Fruit fly (Drosophila melanogaster) whole organism, embryonic: ENCODE measurements around the gene PGAP2.

Source experiments
- Bgb ChIP-seq: fragments of 200-800 bp; sonication (Bioruptor generic); IDR thresholded peaks from 2 replicates; pipeline ENCODE4 v1.3.6; 2022; ENCODE audit warnings: missing biosample characterization, missing genetic modification characterization; ENCODE audit not compliant: partially characterized antibody
- CG10462 ChIP-seq: fragments of 200-800 bp; sonication (Bioruptor generic); optimal IDR thresholded peaks from 2 replicates; lab custom pipeline; 2016; ENCODE audit warnings: missing biosample characterization, missing genetic modification characterization
- CG10565 ChIP-seq: fragments of 200-800 bp; sonication (Bioruptor generic); optimal IDR thresholded peaks from 3 replicates; lab custom pipeline; 2016; ENCODE audit warnings: missing biosample characterization, mild to moderate bottlenecking, missing genetic modification characterization
- CG10654 ChIP-seq: fragments of 200-800 bp; sonication (Bioruptor generic); optimal IDR thresholded peaks from 2 replicates; lab custom pipeline; 2016; ENCODE audit warnings: missing biosample characterization, missing genetic modification characterization
- CG12104 ChIP-seq: fragments of 200-800 bp; sonication (Bioruptor generic); optimal IDR thresholded peaks from 3 replicates; lab custom pipeline; 2016; ENCODE audit warnings: missing biosample characterization, missing genetic modification characterization
- CG12219 ChIP-seq: fragments of 200-800 bp; sonication (Bioruptor generic); optimal IDR thresholded peaks from 3 replicates; lab custom pipeline; 2018; ENCODE audit warnings: missing biosample characterization, mild to moderate bottlenecking, missing genetic modification characterization
- CG12744 ChIP-seq: fragments of 200-800 bp; sonication (Bioruptor generic); optimal IDR thresholded peaks from 2 replicates; lab custom pipeline; 2016; ENCODE audit warnings: missing biosample characterization, missing genetic modification characterization
- CG1529 ChIP-seq: fragments of 200-800 bp; sonication (Bioruptor generic); optimal IDR thresholded peaks from 3 replicates; lab custom pipeline; 2018; ENCODE audit warnings: missing biosample characterization, missing genetic modification characterization
- CG2199 ChIP-seq: fragments of 200-800 bp; sonication (Bioruptor generic); IDR thresholded peaks from 3 replicates; pipeline ENCODE4 v1.3.6; 2022; ENCODE audit warnings: missing biosample characterization, missing genetic modification characterization
- CG30020 ChIP-seq: fragments of 200-800 bp; optimal IDR thresholded peaks from 2 replicates; lab custom pipeline; 2019; ENCODE audit warnings: missing biosample characterization, mild to moderate bottlenecking, missing genetic modification characterization, moderate library complexity
- CG33213 ChIP-seq: fragments of 200-800 bp; sonication (Bioruptor generic); optimal IDR thresholded peaks from 3 replicates; lab custom pipeline; 2016; ENCODE audit warnings: missing biosample characterization, missing genetic modification characterization
- CG3847 ChIP-seq: fragments of 200-800 bp; sonication (Bioruptor generic); IDR thresholded peaks from 2 replicates; pipeline ENCODE4 v1.3.6; 2022; ENCODE audit warnings: missing biosample characterization, missing genetic modification characterization
- CG4707 ChIP-seq: fragments of 200-800 bp; sonication (Bioruptor generic); optimal IDR thresholded peaks from 2 replicates; lab custom pipeline; 2018; ENCODE audit warnings: missing biosample characterization, mild to moderate bottlenecking, missing genetic modification characterization, moderate library complexity
- CG5180 ChIP-seq: fragments of 200-800 bp; sonication (Bioruptor generic); optimal IDR thresholded peaks from 3 replicates; lab custom pipeline; 2017; ENCODE audit warnings: missing biosample characterization, missing genetic modification characterization, mild to moderate bottlenecking, moderate library complexity, missing genetic modification reagents
- CG5953 ChIP-seq: fragments of 200-800 bp; sonication (Bioruptor generic); IDR thresholded peaks from 2 replicates; pipeline ENCODE4 v1.3.6; 2022; ENCODE audit warnings: missing biosample characterization, missing genetic modification characterization
- CG6175 ChIP-seq: fragments of 200-800 bp; sonication (Bioruptor generic); IDR thresholded peaks from 3 replicates; pipeline ENCODE4 v1.3.6; 2022; ENCODE audit warnings: missing biosample characterization, missing genetic modification characterization
- CG8359 ChIP-seq: fragments of 200-800 bp; sonication (Bioruptor generic); optimal IDR thresholded peaks from 2 replicates; lab custom pipeline; 2017; ENCODE audit warnings: missing biosample characterization, mild to moderate bottlenecking, missing genetic modification characterization, borderline replicate concordance
- D19B ChIP-seq: fragments of 200-800 bp; sonication (Bioruptor generic); optimal IDR thresholded peaks from 2 replicates; lab custom pipeline; 2017; ENCODE audit warnings: missing biosample characterization, mild to moderate bottlenecking, missing genetic modification characterization
- Deaf1 ChIP-seq: fragments of 200-800 bp; optimal IDR thresholded peaks from 3 replicates; lab custom pipeline; 2019; ENCODE audit warnings: missing biosample characterization, mild to moderate bottlenecking, missing genetic modification characterization, moderate library complexity
- Dek ChIP-seq: fragments of 200-800 bp; sonication (Bioruptor generic); optimal IDR thresholded peaks from 3 replicates; lab custom pipeline; 2019; ENCODE audit warnings: missing biosample characterization, mild to moderate bottlenecking, missing genetic modification characterization, moderate library complexity
- Dfd ChIP-seq, 2 experiments: fragments of >200 bp; optimal IDR thresholded peaks; 2 replicates each; lab custom pipeline; 2017; ENCODE audit warnings: missing biosample characterization in 2 of 2, missing genetic modification characterization in 2 of 2
- E2f1 ChIP-seq: fragments of 200-800 bp; sonication (Bioruptor generic); IDR thresholded peaks from 2 replicates; pipeline ENCODE4 v1.3.6; 2022; ENCODE audit warnings: missing biosample characterization, missing genetic modification characterization
- Elba2 ChIP-seq: fragments of 200-800 bp; sonication (Bioruptor generic); optimal IDR thresholded peaks from 3 replicates; lab custom pipeline; 2016; ENCODE audit warnings: missing biosample characterization, missing genetic modification characterization
- Fer3 ChIP-seq: fragments of 200-800 bp; sonication (Bioruptor generic); optimal IDR thresholded peaks from 2 replicates; lab custom pipeline; 2018; ENCODE audit warnings: missing biosample characterization, mild to moderate bottlenecking, missing genetic modification characterization, moderate library complexity
- Lim3 ChIP-seq: fragments of 200-800 bp; sonication (Bioruptor generic); IDR thresholded peaks from 2 replicates; pipeline ENCODE4 v1.3.6; 2022; ENCODE audit warnings: missing biosample characterization, missing genetic modification characterization
- Scr ChIP-seq: fragments of 200-800 bp; sonication (Bioruptor generic); IDR thresholded peaks from 2 replicates; pipeline ENCODE4 v1.3.6; 2022; ENCODE audit warnings: missing biosample characterization, missing genetic modification characterization; ENCODE audit not compliant: partially characterized antibody
- Sin3A ChIP-seq: fragments of >200 bp; optimal IDR thresholded peaks from 2 replicates; lab custom pipeline; 2018
- Sry-β ChIP-seq: fragments of 200-800 bp; sonication (Bioruptor generic); optimal IDR thresholded peaks from 2 replicates; lab custom pipeline; 2018; ENCODE audit warnings: missing biosample characterization, mild to moderate bottlenecking, missing genetic modification characterization, moderate library complexity
- YL-1 ChIP-seq: fragments of 200-800 bp; sonication (Bioruptor generic); optimal IDR thresholded peaks from 3 replicates; lab custom pipeline; 2017; ENCODE audit warnings: missing biosample characterization, mild to moderate bottlenecking, missing genetic modification characterization
- al ChIP-seq: fragments of 200-800 bp; sonication (Bioruptor generic); IDR thresholded peaks from 2 replicates; pipeline ENCODE4 v1.3.6; 2022; ENCODE audit warnings: missing biosample characterization, missing genetic modification characterization
- bab2 ChIP-seq: fragments of 200-800 bp; sonication (Bioruptor generic); optimal IDR thresholded peaks from 2 replicates; lab custom pipeline; 2016; ENCODE audit warnings: missing biosample characterization, missing genetic modification characterization
- dan ChIP-seq: fragments of 200-800 bp; sonication (Bioruptor generic); IDR thresholded peaks from 2 replicates; pipeline ENCODE4 v1.3.6; 2022; ENCODE audit warnings: missing biosample characterization, missing genetic modification characterization
- dati ChIP-seq: fragments of 200-800 bp; sonication (Bioruptor generic); IDR thresholded peaks from 2 replicates; pipeline ENCODE4 v1.3.6; 2022; ENCODE audit warnings: missing biosample characterization, missing genetic modification characterization
- disco-r ChIP-seq: fragments of 200-800 bp; sonication (Bioruptor generic); optimal IDR thresholded peaks from 2 replicates; lab custom pipeline; 2016; ENCODE audit warnings: missing biosample characterization, missing genetic modification characterization
- exex ChIP-seq: fragments of 200-800 bp; sonication (Bioruptor generic); optimal IDR thresholded peaks from 4 replicates; lab custom pipeline; 2018; ENCODE audit warnings: missing biosample characterization, mild to moderate bottlenecking, missing genetic modification characterization, moderate library complexity
- gcm ChIP-seq: fragments of 200-800 bp; sonication (Bioruptor generic); optimal IDR thresholded peaks from 2 replicates; lab custom pipeline; 2019; ENCODE audit warnings: missing biosample characterization, mild to moderate bottlenecking, missing genetic modification characterization, moderate library complexity
- insv ChIP-seq, 2 experiments: fragments of 200-800 bp; sonication (Bioruptor generic); optimal IDR thresholded peaks; 3 replicates each; lab custom pipeline; 2016 to 2018; ENCODE audit warnings: missing biosample characterization in 2 of 2, missing genetic modification characterization in 2 of 2
- lov ChIP-seq, 2 experiments: fragments of 200-800 bp in 1 of 2; fragments of >200 bp in 1 of 2; sonication (Bioruptor generic) in 1 of 2; IDR thresholded peaks in 1 of 2; optimal IDR thresholded peaks in 1 of 2; 2 replicates in 1 of 2; 3 replicates in 1 of 2; pipeline versions ENCODE4 v1.3.6 to Lab custom; 2017 to 2022; ENCODE audit warnings: missing biosample characterization in 1 of 2, missing genetic modification characterization in 1 of 2
- maf-S ChIP-seq: fragments of 200-800 bp; sonication (Bioruptor generic); optimal IDR thresholded peaks from 2 replicates; lab custom pipeline; 2016; ENCODE audit warnings: missing biosample characterization, missing genetic modification characterization
- nerfin-2 ChIP-seq: fragments of 200-800 bp; sonication (Bioruptor generic); IDR thresholded peaks from 2 replicates; pipeline ENCODE4 v1.3.6; 2022; ENCODE audit warnings: missing biosample characterization, missing genetic modification characterization; ENCODE audit not compliant: partially characterized antibody
- odd ChIP-seq: fragments of 200-800 bp; sonication (Bioruptor generic); optimal IDR thresholded peaks from 2 replicates; lab custom pipeline; 2017; ENCODE audit warnings: missing biosample characterization, mild to moderate bottlenecking, missing genetic modification characterization
- onecut ChIP-seq: fragments of 200-800 bp; sonication (Bioruptor generic); IDR thresholded peaks from 2 replicates; pipeline ENCODE4 v1.3.6; 2022; ENCODE audit warnings: missing biosample characterization, missing genetic modification characterization
- phol ChIP-seq: fragments of 200-800 bp; sonication (Bioruptor generic); optimal IDR thresholded peaks from 3 replicates; lab custom pipeline; 2018; ENCODE audit warnings: missing biosample characterization, mild to moderate bottlenecking, missing genetic modification characterization, moderate library complexity
- psq ChIP-seq: fragments of 200-800 bp; sonication (Bioruptor generic); optimal IDR thresholded peaks from 2 replicates; lab custom pipeline; 2017; ENCODE audit warnings: missing biosample characterization, missing genetic modification characterization
- repo ChIP-seq: fragments of 200-800 bp; sonication (Bioruptor generic); optimal IDR thresholded peaks from 2 replicates; lab custom pipeline; 2016; ENCODE audit warnings: missing biosample characterization, missing genetic modification characterization
- sqz ChIP-seq: fragments of 200-800 bp; sonication (Bioruptor generic); optimal IDR thresholded peaks from 3 replicates; lab custom pipeline; 2018; ENCODE audit warnings: missing biosample characterization, mild to moderate bottlenecking, missing genetic modification characterization
- trem ChIP-seq: fragments of 200-800 bp; optimal IDR thresholded peaks from 3 replicates; lab custom pipeline; 2019; ENCODE audit warnings: missing biosample characterization, mild to moderate bottlenecking, missing genetic modification characterization, moderate library complexity
- unc-4 ChIP-seq: fragments of 200-800 bp; sonication (Bioruptor generic); IDR thresholded peaks from 2 replicates; pipeline ENCODE4 v1.3.6; 2022; ENCODE audit warnings: missing biosample characterization, missing genetic modification characterization; ENCODE audit not compliant: partially characterized antibody

The PGAP2 gene

dm6 chr2L:866950-867744 is 47.8 kb upstream of the PGAP2 start (continued):
- TF ChIP-seq odd (GFP tag; lab: Kevin White, UChicago) (peak; percentile 78), D19B (GFP tag; lab: Kevin White, UChicago) (peak; percentile 81), sqz (GFP tag; lab: Kevin White, UChicago) (peak; percentile 80), unc-4 (GFP tag; lab: Robert Waterston, UW) (no peak), Deaf1 (tag; lab: Kevin White, UChicago) (peak; percentile 57), CG5180 (GFP tag; lab: Kevin White, UChicago) (peak; percentile 82), disco-r (peak; percentile 84), phol (tag; lab: Kevin White, UChicago) (peak; percentile 89), lov (optimal IDR thresholded peaks at IDR 0.05; lab: Kevin White, UChicago) (no peak), lov (GFP tag; IDR thresholded peaks at IDR 0.05; lab: Robert Waterston, UW) (peak; percentile 95), CG4707 (GFP tag; lab: Kevin White, UChicago) (peak; percentile 81), onecut (peak; percentile 94), CG5953 (GFP tag; lab: Robert Waterston, UW) (peak; percentile 87), CG2199 (peak; percentile 91; the same call in 2 of the 3 replicates), Dek (tag; lab: Kevin White, UChicago) (peak; percentile 93), insv (GFP tag; optimal IDR thresholded peaks at IDR 0.05; lab: Kevin White, UChicago) (peak in 1 of 2 experiments; percentile 18), trem (tag; lab: Kevin White, UChicago) (peak; percentile 62), CG1529 (GFP tag; lab: Kevin White, UChicago) (peak; percentile 85), CG10462 (GFP tag; lab: Kevin White, UChicago) (peak; percentile 84), CG10565 (peak; percentile 51), CG12744 (GFP tag; lab: Kevin White, UChicago) (peak; percentile 85), Lim3 (peak; percentile 79), dan (GFP tag; lab: Robert Waterston, UW) (peak; percentile 66; the same call in 1 of the 2 replicates), psq (GFP tag; lab: Kevin White, UChicago) (peak; percentile 61), CG12219 (peak; percentile 90), YL-1 (GFP tag; lab: Kevin White, UChicago) (peak; percentile 70), al (GFP tag; lab: Robert Waterston, UW) (peak; percentile 92), nerfin-2 (GFP tag; lab: Robert Waterston, UW) (no peak), bab2 (GFP tag; lab: Kevin White, UChicago) (peak; percentile 92), gcm (GFP tag; lab: Kevin White, UChicago) (peak; percentile 85), CG33213 (GFP tag; lab: Kevin White, UChicago) (peak; percentile 83), repo (GFP tag; lab: Kevin White, UChicago) (peak; percentile 82), E2f1 (GFP tag; lab: Robert Waterston, UW) (peak; percentile 96), CG8359 (GFP tag; lab: Kevin White, UChicago) (peak; percentile 52), Dfd (GFP tag; optimal IDR thresholded peaks at IDR 0.05; lab: Kevin White, UChicago) (no peak), dati (GFP tag; lab: Robert Waterston, UW) (peak; percentile 80), Scr (GFP tag; lab: Robert Waterston, UW) (0 out of 2 replicates have a peak, but pooled peaks have one; percentile 15), Sry-β (peak; percentile 4), CG12104 (GFP tag; lab: Kevin White, UChicago) (peak; percentile 87), Fer3 (tag; lab: Kevin White, UChicago) (peak; percentile 95), Sin3A (no peak), CG30020 (tag; lab: Kevin White, UChicago) (peak; percentile 60), maf-S (GFP tag; lab: Kevin White, UChicago) (peak; percentile 87), CG3847 (GFP tag; lab: Robert Waterston, UW) (peak; percentile 93), Elba2 (GFP tag; lab: Kevin White, UChicago) (peak; percentile 91), CG6175 (peak; percentile 92), exex (tag; lab: Kevin White, UChicago) (peak; percentile 69), Bgb (GFP tag; lab: Robert Waterston, UW) (peak; percentile 35; the same call in 1 of the 2 replicates), CG10654 (GFP tag; lab: Kevin White, UChicago) (peak; percentile 86)
